Fruit fly (Drosophila melanogaster) whole organism, embryonic: Measurements from ENCODE around the gene brv3.

ENCODE experiments used
- Atf3 ChIP-seq: fragments of 200-800 bp; sonication (Bioruptor generic); optimal IDR thresholded peaks from 3 replicates; lab custom pipeline; 2016; ENCODE audit warnings: missing biosample characterization, missing genetic modification characterization
- BEAF-32 ChIP-seq: fragments of 200-800 bp; sonication (Bioruptor generic); optimal IDR thresholded peaks from 3 replicates; lab custom pipeline; 2017; ENCODE audit warnings: missing biosample characterization, missing genetic modification characterization, mild to moderate bottlenecking, moderate library complexity, missing genetic modification reagents
- Bgb ChIP-seq: fragments of 200-800 bp; sonication (Bioruptor generic); IDR thresholded peaks from 2 replicates; pipeline ENCODE4 v1.3.6; 2022; ENCODE audit warnings: missing biosample characterization, missing genetic modification characterization; ENCODE audit not compliant: partially characterized antibody
- CG11723 ChIP-seq: fragments of 200-800 bp; sonication (Bioruptor generic); optimal IDR thresholded peaks from 2 replicates; lab custom pipeline; 2017; ENCODE audit warnings: missing biosample characterization, mild to moderate bottlenecking, missing genetic modification characterization
- CG1233 ChIP-seq: fragments of 200-800 bp; sonication (Bioruptor generic); optimal IDR thresholded peaks from 4 replicates; lab custom pipeline; 2018; ENCODE audit warnings: missing biosample characterization, mild to moderate bottlenecking, missing genetic modification characterization
- CG13424 ChIP-seq: fragments of 200-800 bp; sonication (Bioruptor generic); optimal IDR thresholded peaks from 2 replicates; lab custom pipeline; 2019; ENCODE audit warnings: missing biosample characterization, mild to moderate bottlenecking, missing genetic modification characterization, moderate library complexity
- CG13775 ChIP-seq: fragments of 200-800 bp; sonication (Bioruptor generic); optimal IDR thresholded peaks from 3 replicates; lab custom pipeline; 2017; ENCODE audit warnings: missing biosample characterization, mild to moderate bottlenecking, missing genetic modification characterization
- CG14710 ChIP-seq: fragments of 200-800 bp; sonication (Bioruptor generic); optimal IDR thresholded peaks from 3 replicates; lab custom pipeline; 2019; ENCODE audit warnings: missing biosample characterization, mild to moderate bottlenecking, missing genetic modification characterization, moderate library complexity
- CG15514 ChIP-seq: fragments of 200-800 bp; sonication (Bioruptor generic); optimal IDR thresholded peaks from 3 replicates; lab custom pipeline; 2017; ENCODE audit warnings: missing biosample characterization, missing genetic modification characterization, mild to moderate bottlenecking, moderate library complexity, missing genetic modification reagents
- CG2116 ChIP-seq: fragments of 200-800 bp; sonication (Bioruptor generic); optimal IDR thresholded peaks from 3 replicates; lab custom pipeline; 2018; ENCODE audit warnings: missing biosample characterization, mild to moderate bottlenecking, missing genetic modification characterization
- CG2120 ChIP-seq: fragments of 200-800 bp; sonication (Bioruptor generic); optimal IDR thresholded peaks from 3 replicates; lab custom pipeline; 2016; ENCODE audit warnings: missing biosample characterization, missing genetic modification characterization
- CG34224 ChIP-seq: fragments of 200-800 bp; sonication (Bioruptor generic); IDR thresholded peaks from 3 replicates; pipeline ENCODE4 v1.3.6; 2022; ENCODE audit warnings: missing biosample characterization, missing genetic modification characterization; ENCODE audit not compliant: partially characterized antibody
- CG43689 ChIP-seq: fragments of 200-800 bp; sonication (Bioruptor generic); IDR thresholded peaks from 2 replicates; pipeline ENCODE4 v1.3.6; 2022; ENCODE audit warnings: missing biosample characterization, missing genetic modification characterization
- CG6272 ChIP-seq: fragments of 200-800 bp; sonication (Bioruptor generic); IDR thresholded peaks from 2 replicates; pipeline ENCODE4 v1.3.6; 2022; ENCODE audit warnings: missing biosample characterization, missing genetic modification characterization
- CG7963 ChIP-seq: fragments of 200-800 bp; sonication (Bioruptor generic); IDR thresholded peaks from 3 replicates; pipeline ENCODE4 v1.3.6; 2022; ENCODE audit warnings: missing biosample characterization, missing genetic modification characterization; ENCODE audit not compliant: partially characterized antibody
- CG8765 ChIP-seq: fragments of 200-800 bp; sonication (Bioruptor generic); IDR thresholded peaks from 2 replicates; pipeline ENCODE4 v1.3.6; 2022; ENCODE audit warnings: missing biosample characterization, missing genetic modification characterization
- CG8944 ChIP-seq: fragments of 200-800 bp; sonication (Bioruptor generic); optimal IDR thresholded peaks from 3 replicates; lab custom pipeline; 2016; ENCODE audit warnings: missing biosample characterization, missing genetic modification characterization
- CG9876 ChIP-seq: fragments of 200-800 bp; sonication (Bioruptor generic); optimal IDR thresholded peaks from 2 replicates; lab custom pipeline; 2016; ENCODE audit warnings: missing biosample characterization, missing genetic modification characterization
- Camta ChIP-seq: fragments of 200-800 bp; sonication (Bioruptor generic); optimal IDR thresholded peaks from 2 replicates; lab custom pipeline; 2016; ENCODE audit warnings: missing biosample characterization, missing genetic modification characterization
- Deaf1 ChIP-seq: fragments of 200-800 bp; optimal IDR thresholded peaks from 3 replicates; lab custom pipeline; 2019; ENCODE audit warnings: missing biosample characterization, mild to moderate bottlenecking, missing genetic modification characterization, moderate library complexity
- Dek ChIP-seq: fragments of 200-800 bp; sonication (Bioruptor generic); optimal IDR thresholded peaks from 3 replicates; lab custom pipeline; 2019; ENCODE audit warnings: missing biosample characterization, mild to moderate bottlenecking, missing genetic modification characterization, moderate library complexity
- Dp ChIP-seq: fragments of 200-800 bp; sonication (Bioruptor generic); optimal IDR thresholded peaks from 2 replicates; lab custom pipeline; 2018; ENCODE audit warnings: missing biosample characterization, mild to moderate bottlenecking, missing genetic modification characterization, moderate library complexity
- E2f2 ChIP-seq: fragments of 200-800 bp; sonication (Bioruptor generic); IDR thresholded peaks from 2 replicates; pipeline ENCODE4 v1.3.6; 2022; ENCODE audit warnings: missing biosample characterization, missing genetic modification characterization
- Ets97D ChIP-seq: fragments of 200-800 bp; sonication (Bioruptor generic); optimal IDR thresholded peaks from 3 replicates; lab custom pipeline; 2016; ENCODE audit warnings: missing biosample characterization, missing genetic modification characterization
- HLH4C ChIP-seq: fragments of 200-800 bp; sonication (Bioruptor generic); IDR thresholded peaks from 3 replicates; pipeline ENCODE4 v1.3.6; 2022; ENCODE audit warnings: missing biosample characterization, missing genetic modification characterization; ENCODE audit not compliant: partially characterized antibody
- HLH54F ChIP-seq: fragments of 200-800 bp; sonication (Bioruptor generic); optimal IDR thresholded peaks from 3 replicates; lab custom pipeline; 2016; ENCODE audit warnings: missing biosample characterization, missing genetic modification characterization
- HmgZ ChIP-seq: fragments of 200-800 bp; sonication (Bioruptor generic); optimal IDR thresholded peaks from 2 replicates; lab custom pipeline; 2018; ENCODE audit warnings: missing biosample characterization, mild to moderate bottlenecking, missing genetic modification characterization
- Hmr ChIP-seq: fragments of 200-800 bp; sonication (Bioruptor generic); optimal IDR thresholded peaks from 3 replicates; lab custom pipeline; 2017; ENCODE audit warnings: mild to moderate bottlenecking, missing biosample characterization, missing genetic modification reagents, missing genetic modification characterization
- Jarid2 ChIP-seq: fragments of 200-800 bp; sonication (Bioruptor generic); optimal IDR thresholded peaks from 3 replicates; lab custom pipeline; 2017; ENCODE audit warnings: mild to moderate bottlenecking, missing biosample characterization, missing genetic modification reagents, missing genetic modification characterization
- Lim3 ChIP-seq: fragments of 200-800 bp; sonication (Bioruptor generic); IDR thresholded peaks from 2 replicates; pipeline ENCODE4 v1.3.6; 2022; ENCODE audit warnings: missing biosample characterization, missing genetic modification characterization
- MBD-R2 ChIP-seq: fragments of 200-800 bp; sonication (Bioruptor generic); IDR thresholded peaks from 2 replicates; pipeline ENCODE4 v1.3.6; 2022; ENCODE audit warnings: missing biosample characterization, missing genetic modification characterization
- Myb ChIP-seq: fragments of 200-800 bp; sonication (Bioruptor generic); optimal IDR thresholded peaks from 2 replicates; lab custom pipeline; 2016; ENCODE audit warnings: missing biosample characterization, missing genetic modification characterization
- NK7.1 ChIP-seq: fragments of 200-800 bp; sonication (Bioruptor generic); optimal IDR thresholded peaks from 3 replicates; lab custom pipeline; 2016; ENCODE audit warnings: missing biosample characterization, missing genetic modification characterization
- Sry-β ChIP-seq: fragments of 200-800 bp; sonication (Bioruptor generic); optimal IDR thresholded peaks from 2 replicates; lab custom pipeline; 2018; ENCODE audit warnings: missing biosample characterization, mild to moderate bottlenecking, missing genetic modification characterization, moderate library complexity
- az2 ChIP-seq: fragments of 200-800 bp; sonication (Bioruptor generic); optimal IDR thresholded peaks from 3 replicates; lab custom pipeline; 2016; ENCODE audit warnings: missing biosample characterization, missing genetic modification characterization
- emc ChIP-seq: fragments of 200-800 bp; sonication (Bioruptor generic); optimal IDR thresholded peaks from 2 replicates; lab custom pipeline; 2016; ENCODE audit warnings: missing biosample characterization, missing genetic modification characterization
- fd96Cb ChIP-seq: fragments of 200-800 bp; sonication (Bioruptor generic); optimal IDR thresholded peaks from 2 replicates; lab custom pipeline; 2018; ENCODE audit warnings: missing biosample characterization, mild to moderate bottlenecking, missing genetic modification characterization, moderate library complexity
- hb ChIP-seq: fragments of 200-800 bp; sonication (Bioruptor generic); IDR thresholded peaks from 3 replicates; pipeline ENCODE4 v1.3.6; 2022; ENCODE audit warnings: missing biosample characterization, missing genetic modification characterization; ENCODE audit not compliant: partially characterized antibody
- jumu ChIP-seq: fragments of 200-800 bp; sonication (Bioruptor generic); optimal IDR thresholded peaks from 3 replicates; lab custom pipeline; 2016; ENCODE audit warnings: missing biosample characterization, missing genetic modification characterization
- lmd ChIP-seq: fragments of 200-800 bp; sonication (Bioruptor generic); IDR thresholded peaks from 2 replicates; pipeline ENCODE4 v1.3.6; 2022; ENCODE audit warnings: missing biosample characterization, missing genetic modification characterization
- mam ChIP-seq: fragments of 200-800 bp; sonication (Bioruptor generic); optimal IDR thresholded peaks from 3 replicates; lab custom pipeline; 2016; ENCODE audit warnings: missing biosample characterization, missing genetic modification characterization
- pnt ChIP-seq: fragments of 200-800 bp; sonication (Bioruptor generic); optimal IDR thresholded peaks from 3 replicates; lab custom pipeline; 2016; ENCODE audit warnings: missing biosample characterization, missing genetic modification characterization
- ro ChIP-seq: fragments of 200-800 bp; sonication (Bioruptor generic); IDR thresholded peaks from 2 replicates; pipeline ENCODE4 v1.3.6; 2022; ENCODE audit warnings: missing biosample characterization, missing genetic modification characterization
- row ChIP-seq: fragments of 200-800 bp; sonication (Bioruptor generic); IDR thresholded peaks from 3 replicates; pipeline ENCODE4 v1.3.6; 2022; ENCODE audit warnings: missing biosample characterization, missing genetic modification characterization
- shn ChIP-seq: fragments of 200-800 bp; sonication (Bioruptor generic); optimal IDR thresholded peaks from 3 replicates; lab custom pipeline; 2016; ENCODE audit warnings: missing biosample characterization, missing genetic modification characterization
- sna ChIP-seq: fragments of 200-800 bp; sonication (Bioruptor generic); IDR thresholded peaks from 2 replicates; pipeline ENCODE4 v1.3.6; 2022; ENCODE audit warnings: missing biosample characterization, missing genetic modification characterization; ENCODE audit not compliant: partially characterized antibody
- stc ChIP-seq: fragments of 200-800 bp; sonication (Bioruptor generic); IDR thresholded peaks from 2 replicates; pipeline ENCODE4 v1.3.6; 2022; ENCODE audit warnings: missing biosample characterization, missing genetic modification characterization
- tna ChIP-seq: fragments of 200-800 bp; sonication (Bioruptor generic); IDR thresholded peaks from 2 replicates; pipeline ENCODE4 v1.3.6; 2022; ENCODE audit warnings: missing biosample characterization, missing genetic modification characterization; ENCODE audit not compliant: partially characterized antibody
- unc-4 ChIP-seq: fragments of 200-800 bp; sonication (Bioruptor generic); IDR thresholded peaks from 2 replicates; pipeline ENCODE4 v1.3.6; 2022; ENCODE audit warnings: missing biosample characterization, missing genetic modification characterization; ENCODE audit not compliant: partially characterized antibody

Gene brv3

dm6 chrX:2603851-2604505 is 20.4 kb downstream of the brv3 start, which contains the start of the genes Klp3A and Zw10 (continued):
- peak; percentile 11 for TF ChIP-seq Camta (GFP tag; lab: Kevin White, UChicago)
- no peak for TF ChIP-seq CG43689 (GFP tag; lab: Robert Waterston, UW)
- peak; percentile 42 for TF ChIP-seq CG14710 (tag; lab: Kevin White, UChicago)
- peak; percentile 58; the same call in 1 of the 3 replicates for TF ChIP-seq CG7963
- TF ChIP-seq CG11723 (GFP tag; lab: Kevin White, UChicago) = no peak
- TF ChIP-seq Bgb (GFP tag; lab: Robert Waterston, UW) = peak; percentile 44; the same call in 1 of the 2 replicates
- peak; percentile 79 for TF ChIP-seq row (GFP tag; lab: Robert Waterston, UW)
- TF ChIP-seq Hmr (GFP tag; lab: Kevin White, UChicago) = no peak
- peak; percentile 78 for TF ChIP-seq Myb (GFP tag; lab: Kevin White, UChicago)
- no peak for TF ChIP-seq fd96Cb (tag; lab: Kevin White, UChicago)
- no peak for TF ChIP-seq Atf3 (GFP tag; lab: Kevin White, UChicago)
- TF ChIP-seq hb (GFP tag; lab: Robert Waterston, UW) = peak; percentile 70; the same call in 1 of the 3 replicates
- TF ChIP-seq Deaf1 (tag; lab: Kevin White, UChicago) = no peak
- no peak for TF ChIP-seq pnt (GFP tag; lab: Kevin White, UChicago)
- peak; percentile 70 for TF ChIP-seq E2f2 (GFP tag; lab: Robert Waterston, UW)
- TF ChIP-seq HLH4C = peak; percentile 86
- peak; percentile 25 for TF ChIP-seq HmgZ (tag; lab: Kevin White, UChicago)
- TF ChIP-seq Dek (tag; lab: Kevin White, UChicago) = no peak
- TF ChIP-seq BEAF-32 (GFP tag; lab: Kevin White, UChicago) = peak; percentile 69
- no peak for TF ChIP-seq az2 (GFP tag; lab: Kevin White, UChicago)
- TF ChIP-seq CG8765 (GFP tag; lab: Robert Waterston, UW) = no peak
- peak; percentile 26 for TF ChIP-seq Ets97D (GFP tag; lab: Kevin White, UChicago)
- no peak for TF ChIP-seq CG9876
- TF ChIP-seq CG15514 (GFP tag; lab: Kevin White, UChicago) = peak; percentile 46
- no peak for TF ChIP-seq ro (GFP tag; lab: Robert Waterston, UW)
- TF ChIP-seq CG8944 (GFP tag; lab: Kevin White, UChicago) = peak; percentile 2
- TF ChIP-seq stc = no peak
- no peak for TF ChIP-seq NK7.1
- TF ChIP-seq tna (GFP tag; lab: Robert Waterston, UW) = peak; percentile 79
- peak; percentile 26 for TF ChIP-seq mam (GFP tag; lab: Kevin White, UChicago)
- TF ChIP-seq CG1233 (GFP tag; lab: Kevin White, UChicago) = no peak
- TF ChIP-seq CG13424 (tag; lab: Kevin White, UChicago) = peak; percentile 23
- TF ChIP-seq CG13775 (GFP tag; lab: Kevin White, UChicago) = peak; percentile 28
- peak; percentile 26; the same call in 1 of the 2 replicates for TF ChIP-seq CG6272 (GFP tag; lab: Robert Waterston, UW)
- TF ChIP-seq HLH54F = peak; percentile 23
- TF ChIP-seq Dp (GFP tag; lab: Kevin White, UChicago) = peak; percentile 63
- peak; percentile 65 for TF ChIP-seq MBD-R2
- TF ChIP-seq shn (GFP tag; lab: Kevin White, UChicago) = peak; percentile 8
- TF ChIP-seq Jarid2 (GFP tag; lab: Kevin White, UChicago) = no peak
- peak; percentile 86 for TF ChIP-seq Sry-β (GFP tag; lab: Kevin White, UChicago)
- peak; percentile 11 for TF ChIP-seq jumu (GFP tag; lab: Kevin White, UChicago)
- TF ChIP-seq Lim3 (GFP tag; lab: Robert Waterston, UW) = no peak
- peak; percentile 82 for TF ChIP-seq CG2116 (GFP tag; lab: Kevin White, UChicago)
- peak; percentile 45 for TF ChIP-seq CG2120 (GFP tag; lab: Kevin White, UChicago)
- TF ChIP-seq sna (GFP tag; lab: Robert Waterston, UW) = peak; percentile 63; the same call in 1 of the 2 replicates
- TF ChIP-seq CG34224 (GFP tag; lab: Robert Waterston, UW) = peak; percentile 66; the same call in 2 of the 3 replicates
- TF ChIP-seq emc (GFP tag; lab: Kevin White, UChicago) = no peak
- peak; percentile 61 for TF ChIP-seq unc-4 (GFP tag; lab: Robert Waterston, UW)
- 0 out of 2 replicates have a peak, but pooled peaks have one; percentile 7 for TF ChIP-seq lmd
